Fruit fly (Drosophila melanogaster) whole organism, adult: ENCODE measurements around the gene CG14931.
A peak's percentile ranks its signal among the peaks of the same experiment; 100 is the strongest.

ENCODE experiments used
- CG12768 ChIP-seq: fragments of 200-800 bp; sonication (Bioruptor generic); optimal IDR thresholded peaks from 2 replicates; lab custom pipeline; 2017; ENCODE audit warnings: missing biosample characterization, missing genetic modification characterization, mild to moderate bottlenecking, moderate library complexity, missing genetic modification reagents
- CG1620 ChIP-seq: fragments of 200-800 bp; sonication (Bioruptor generic); optimal IDR thresholded peaks from 2 replicates; lab custom pipeline; 2016; ENCODE audit warnings: missing biosample characterization, missing genetic modification characterization
- CG33017 ChIP-seq: fragments of 200-800 bp; sonication (Bioruptor generic); optimal IDR thresholded peaks from 2 replicates; lab custom pipeline; 2018; ENCODE audit warnings: missing biosample characterization, mild to moderate bottlenecking, missing genetic modification characterization, moderate library complexity
- CG7045 ChIP-seq: fragments of 200-800 bp; sonication (Bioruptor generic); optimal IDR thresholded peaks from 2 replicates; lab custom pipeline; 2017; ENCODE audit warnings: missing biosample characterization, mild to moderate bottlenecking, missing genetic modification characterization
- CG7101 ChIP-seq: fragments of 200-800 bp; sonication (Bioruptor generic); optimal IDR thresholded peaks from 2 replicates; lab custom pipeline; 2018; ENCODE audit warnings: missing biosample characterization, mild to moderate bottlenecking, missing genetic modification characterization, moderate library complexity
- Clk ChIP-seq: fragments of 200-800 bp; sonication (Bioruptor generic); optimal IDR thresholded peaks from 2 replicates; lab custom pipeline; 2017; ENCODE audit warnings: missing biosample characterization, missing genetic modification characterization
- Crg-1 ChIP-seq: fragments of 200-800 bp; sonication (Bioruptor generic); optimal IDR thresholded peaks from 2 replicates; lab custom pipeline; 2016; ENCODE audit warnings: missing biosample characterization, missing genetic modification characterization
- Mnt ChIP-seq: fragments of 200-800 bp; sonication (Bioruptor generic); optimal IDR thresholded peaks from 2 replicates; lab custom pipeline; 2016; ENCODE audit warnings: missing biosample characterization, mild to moderate bottlenecking, missing genetic modification characterization
- bab1 ChIP-seq: fragments of 200-800 bp; sonication (Bioruptor generic); optimal IDR thresholded peaks from 3 replicates; lab custom pipeline; 2019; ENCODE audit warnings: missing biosample characterization, mild to moderate bottlenecking, missing genetic modification characterization, moderate library complexity
- ovo ChIP-seq: fragments of 200-800 bp; sonication (Bioruptor generic); optimal IDR thresholded peaks from 2 replicates; lab custom pipeline; 2016; ENCODE audit warnings: missing biosample characterization, missing genetic modification characterization
- pad ChIP-seq: fragments of 200-800 bp; sonication (Bioruptor generic); optimal IDR thresholded peaks from 3 replicates; lab custom pipeline; 2017; ENCODE audit warnings: missing biosample characterization, missing genetic modification characterization, mild to moderate bottlenecking, moderate library complexity, missing genetic modification reagents
- tj ChIP-seq: fragments of 200-800 bp; sonication (Bioruptor generic); optimal IDR thresholded peaks from 3 replicates; lab custom pipeline; 2017; ENCODE audit warnings: missing biosample characterization, mild to moderate bottlenecking, missing genetic modification characterization, moderate library complexity

DNA sequence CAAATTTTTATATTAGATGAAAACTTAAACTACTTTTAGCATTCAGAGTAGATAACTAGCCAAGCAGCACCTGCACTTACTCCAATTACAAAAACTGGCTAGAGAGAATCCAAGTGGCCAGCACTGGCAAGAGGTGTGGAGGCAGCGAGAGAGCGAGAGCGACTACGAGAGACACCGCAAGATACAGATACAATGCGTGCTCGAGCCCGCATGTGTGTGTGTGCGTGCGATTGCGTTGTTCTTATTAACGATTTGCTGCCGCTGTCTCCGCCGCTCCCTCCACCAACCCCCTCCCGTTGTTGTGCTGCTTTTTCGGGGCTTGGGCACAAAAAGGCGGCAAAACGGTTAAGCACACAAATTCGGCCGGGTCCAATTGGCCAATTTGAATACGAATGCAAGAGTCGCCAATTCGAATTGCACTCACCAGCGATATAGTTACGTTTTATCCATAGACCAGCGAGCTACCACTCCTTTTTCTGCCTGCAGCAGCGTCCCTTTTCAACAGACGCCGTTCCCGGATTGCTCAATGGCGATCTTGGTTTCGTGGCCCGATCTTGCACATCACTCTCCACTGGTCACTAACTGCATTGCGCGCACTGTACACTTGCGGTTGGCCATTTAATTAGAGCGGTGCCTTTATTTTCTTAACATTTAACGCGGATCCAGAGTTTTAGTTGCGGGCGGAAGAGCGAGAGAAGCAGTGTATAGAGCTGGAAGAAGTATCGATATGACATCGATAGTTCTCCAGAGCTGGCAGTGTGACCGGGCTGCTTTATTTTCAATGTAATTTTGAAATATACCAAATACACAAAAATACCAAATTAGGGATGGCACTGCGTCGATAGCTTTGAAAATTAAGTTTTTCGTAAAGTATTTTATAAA is 20.8 kb downstream of the CG14931 start, which contains the start of gene crol:
- TF ChIP-seq CG33017 (tag; lab: Kevin White, UChicago), result no peak
- TF ChIP-seq CG7045 (GFP tag; lab: Kevin White, UChicago), result no peak
- no peak for TF ChIP-seq ovo (GFP tag; lab: Kevin White, UChicago)
- no peak for TF ChIP-seq CG12768 (GFP tag; lab: Kevin White, UChicago)
- peak; percentile 8 for TF ChIP-seq Mnt (GFP tag; lab: Kevin White, UChicago)
- TF ChIP-seq CG7101 (tag; lab: Kevin White, UChicago), result peak; percentile 25
- TF ChIP-seq Crg-1, result no peak
- TF ChIP-seq tj, result peak; percentile 13
- no peak for TF ChIP-seq pad
- no peak for TF ChIP-seq Clk
- TF ChIP-seq CG1620, result no peak
- TF ChIP-seq bab1 (GFP tag; lab: Kevin White, UChicago), result no peak
